Worm (Caenorhabditis elegans): ENCODE measurements around the gene cutl-1.

cutl-1 gene

DNA sequence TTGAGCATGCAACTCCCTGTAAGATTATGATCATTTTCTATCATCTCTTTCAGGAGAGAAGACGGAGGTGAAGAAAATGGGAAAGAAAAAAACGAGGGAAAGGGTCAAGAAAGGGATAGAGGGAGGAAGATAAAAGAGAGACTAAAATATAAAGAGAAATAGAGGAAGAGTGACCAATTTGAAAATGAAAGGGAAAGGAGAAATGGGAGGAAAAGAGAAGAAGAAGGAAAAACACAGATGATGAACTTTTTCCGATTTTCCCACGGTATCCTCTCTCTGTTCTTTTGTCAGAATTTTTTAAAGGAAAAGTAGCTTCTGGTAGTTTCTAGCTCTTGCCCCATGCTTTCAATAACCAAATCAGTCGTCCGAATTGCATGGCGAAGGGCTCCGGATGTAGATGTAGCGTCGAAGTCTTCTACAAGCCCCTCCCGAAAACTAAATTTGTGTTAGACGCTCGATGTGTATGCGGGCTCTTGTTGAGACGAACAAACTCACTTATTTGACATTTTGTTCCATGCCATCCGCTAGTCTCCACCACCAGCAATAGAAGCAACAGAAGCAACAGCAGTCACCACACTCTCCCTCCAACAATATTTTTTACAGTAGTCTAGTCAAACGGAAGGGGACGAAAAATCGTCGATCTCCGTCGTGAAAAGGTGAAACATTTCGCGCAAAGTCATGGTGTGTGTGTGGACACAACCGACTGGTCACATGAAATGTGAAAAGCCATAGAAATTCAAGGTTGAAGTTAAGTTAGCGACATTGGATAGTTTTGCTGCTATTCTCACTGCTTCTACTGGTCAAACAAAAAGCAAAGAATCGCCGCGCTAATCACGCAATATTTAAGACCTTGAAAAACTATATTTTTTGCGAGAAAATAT lies 14.3 kb downstream of the cutl-1 start, which contains the start of gene somi-1:
Gene somi-1 (minus strand): TSS at position 18 of the 881 bp plus-strand sequence.
- TF ChIP-seq ztf-25 (GFP tag; IDR thresholded peaks at IDR 0.05) = 0 out of 2 replicates have a peak, but pooled peaks have one; percentile 43
- peak; percentile 64 for TF ChIP-seq somi-1 (GFP tag; optimal IDR thresholded peaks at IDR 0.05)
- TF ChIP-seq nhr-90 (tag; optimal IDR thresholded peaks at IDR 0.05) = no peak
- no peak for TF ChIP-seq Y53G8AR.9 (GFP tag; conservative IDR thresholded peaks at IDR 0.05)

DNA sequence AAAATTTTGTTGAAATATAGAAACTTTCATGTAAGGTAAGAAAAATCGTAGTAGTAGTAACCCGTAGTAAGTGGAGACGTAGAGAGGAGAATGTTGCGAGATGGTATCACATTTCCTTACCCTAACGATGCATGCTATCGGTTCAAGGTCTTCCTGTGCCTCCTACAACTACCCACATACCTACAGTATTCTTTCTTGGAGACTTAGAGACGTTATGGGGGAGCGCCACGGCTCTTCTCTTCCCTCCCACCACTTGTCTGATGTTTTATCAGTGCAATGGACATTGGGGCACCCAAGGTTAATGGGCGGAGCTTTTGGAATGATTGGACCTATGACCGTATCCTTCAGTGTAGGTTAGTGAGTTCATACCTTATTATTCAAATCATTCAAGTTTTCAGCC lies 15.0 kb downstream of the cutl-1 start:
- TF ChIP-seq ama-1 (optimal IDR thresholded peaks at IDR 0.05) = no peak
- TF ChIP-seq ama-1 (GFP tag; optimal IDR thresholded peaks at IDR 0.05) = no peak
- TF ChIP-seq akir-1 (GFP tag; optimal IDR thresholded peaks at IDR 0.05) = no peak

DNA sequence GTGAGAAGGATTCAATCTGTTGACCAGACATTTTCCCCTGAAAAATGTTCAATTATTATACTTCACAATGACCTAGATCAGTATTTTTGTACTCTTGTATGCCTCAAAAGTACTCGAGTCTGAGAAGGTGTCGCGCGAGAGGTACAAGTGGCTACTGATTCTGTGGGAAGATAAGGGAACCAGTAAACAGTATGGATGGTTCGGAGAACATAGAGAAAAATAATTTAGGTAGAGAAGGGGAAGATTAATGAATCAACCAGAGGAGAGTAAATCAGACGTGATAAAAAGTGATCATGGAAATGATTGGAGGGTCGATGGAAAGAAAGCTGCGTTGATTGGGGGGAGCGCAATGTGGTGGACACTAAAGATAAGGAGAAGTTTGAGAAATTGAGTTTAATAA lies 16.5 kb downstream of the cutl-1 start:
- TF ChIP-seq Y67H2A.10 (GFP tag; conservative IDR thresholded peaks at IDR 0.05) (no peak), rec-8 (tag; optimal IDR thresholded peaks at IDR 0.05) (no peak), B0336.3 (GFP tag; IDR thresholded peaks at IDR 0.05) (no peak), hrde-1 (tag; optimal IDR thresholded peaks at IDR 0.05; ENCODE audit: borderline replicate concordance) (no peak), cebp-1 (GFP tag; IDR thresholded peaks at IDR 0.05) (no peak), cebp-1 (tag; optimal IDR thresholded peaks at IDR 0.05) (no peak), ztf-25 (GFP tag; IDR thresholded peaks at IDR 0.05) (no peak), lag-1 (GFP tag; IDR thresholded peaks at IDR 0.05) (no peak), snpc-1.3 (tag; optimal IDR thresholded peaks at IDR 0.05; ENCODE audit: insufficient read depth) (no peak), F23B12.7 (tag; optimal IDR thresholded peaks at IDR 0.05; ENCODE audit: insufficient read depth) (no peak), die-1 (tag; optimal IDR thresholded peaks at IDR 0.05) (no peak), bed-1 (GFP tag; IDR thresholded peaks at IDR 0.05) (no peak), F55B11.4 (tag; optimal IDR thresholded peaks at IDR 0.05; ENCODE audit: borderline replicate concordance, insufficient read depth) (no peak), attf-6 (GFP tag; IDR thresholded peaks at IDR 0.05) (no peak), zim-3 (tag; optimal IDR thresholded peaks at IDR 0.05) (no peak), him-1 (tag; optimal IDR thresholded peaks at IDR 0.05) (no peak), K11D2.4 (GFP tag; IDR thresholded peaks at IDR 0.05) (no peak), ceh-79 (tag; optimal IDR thresholded peaks at IDR 0.05) (no peak), ceh-91 (GFP tag; IDR thresholded peaks at IDR 0.05) (no peak)

DNA sequence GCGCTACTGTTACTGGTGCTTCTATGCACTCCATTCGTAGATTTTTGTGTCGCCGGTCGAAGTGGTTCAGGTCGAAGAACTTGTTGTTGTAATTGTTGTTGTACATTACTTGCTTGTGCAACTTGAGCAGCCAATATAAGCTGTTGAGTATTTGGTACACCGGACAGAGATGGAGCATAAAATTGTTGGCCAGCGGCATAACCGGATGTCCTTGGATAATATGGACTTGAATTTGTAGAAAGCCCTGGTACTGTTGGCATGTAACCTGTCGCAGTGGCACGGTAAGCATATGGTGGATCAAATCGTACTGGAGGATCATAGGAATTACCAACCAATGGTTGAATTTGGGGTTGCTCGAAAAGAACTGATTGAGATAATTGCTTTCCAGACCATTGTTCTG lies 17.0 kb downstream of the cutl-1 start:
- TF ChIP-seq aptf-3 (GFP tag; IDR thresholded peaks at IDR 0.05) = no peak
- no peak for TF ChIP-seq ceh-58 (GFP tag; IDR thresholded peaks at IDR 0.05)
- no peak for TF ChIP-seq nhr-90 (tag; optimal IDR thresholded peaks at IDR 0.05)
- no peak for TF ChIP-seq sptf-2 (GFP tag; optimal IDR thresholded peaks at IDR 0.05)
- TF ChIP-seq F39B2.1 (GFP tag; IDR thresholded peaks at IDR 0.05) = no peak

DNA sequence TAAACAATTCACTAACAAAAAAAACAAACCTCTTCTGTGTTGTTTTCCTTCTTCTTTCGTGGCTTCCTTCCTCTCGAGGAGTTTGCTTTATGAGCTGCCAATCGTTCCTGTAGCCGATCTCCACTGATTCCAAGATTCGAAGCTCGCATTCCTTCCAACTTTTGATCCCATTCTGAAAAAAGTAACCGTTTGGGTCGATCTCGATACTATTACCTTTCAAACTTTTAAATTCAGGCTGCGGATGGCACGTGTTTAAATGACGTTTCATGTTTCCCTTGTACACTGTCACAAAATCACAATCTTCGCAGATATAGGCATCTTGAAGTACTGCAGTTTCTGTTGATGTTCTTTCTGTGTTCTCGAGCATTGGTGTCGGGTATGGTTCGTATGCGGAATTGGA lies 18.4 kb downstream of the cutl-1 start:
- TF ChIP-seq F33H1.4 (GFP tag; IDR thresholded peaks at IDR 0.05) (no peak), lsy-27 (tag; optimal IDR thresholded peaks at IDR 0.05; ENCODE audit: borderline replicate concordance, insufficient read depth) (no peak), unc-62 (GFP tag; optimal IDR thresholded peaks at IDR 0.05) (no peak), athp-1 (tag; optimal IDR thresholded peaks at IDR 0.05) (no peak), gei-17 (GFP tag; optimal IDR thresholded peaks at IDR 0.05) (no peak), tbx-9 (tag; optimal IDR thresholded peaks at IDR 0.05; ENCODE audit: borderline replicate concordance) (no peak), nhr-179 (tag; optimal IDR thresholded peaks at IDR 0.05) (no peak), ZK185.1 (tag; optimal IDR thresholded peaks at IDR 0.05; ENCODE audit: poor library complexity, severe bottlenecking) (no peak), Y95B8A.8 (GFP tag; IDR thresholded peaks at IDR 0.05) (no peak)
